Worm (Caenorhabditis elegans) whole organism, late embryonic: ENCODE results near the gene H12I19.115.

Source experiments
- C38D4.7 ChIP-seq: fragments of 200-800 bp; sonication (Bioruptor generic); optimal IDR thresholded peaks from 2 replicates; lab custom pipeline; 2018; ENCODE audit warnings: mild to moderate bottlenecking, missing genetic modification characterization, moderate library complexity, missing compliant biosample characterization
- F13H6.1 ChIP-seq: sonication (generic microtip); optimal IDR thresholded peaks from 2 replicates; lab custom pipeline; 2016; ENCODE audit warnings: missing genetic modification characterization, missing compliant biosample characterization
- K09A11.1 ChIP-seq: sonication (generic microtip); optimal IDR thresholded peaks from 2 replicates; lab custom pipeline; 2017; ENCODE audit warnings: antibody characterized with exemption, mild to moderate bottlenecking, missing genetic modification characterization, missing compliant biosample characterization; ENCODE audit not compliant: insufficient read depth
- ceh-31 ChIP-seq: sonication (generic microtip); optimal IDR thresholded peaks from 2 replicates; lab custom pipeline; 2016; ENCODE audit warnings: missing genetic modification characterization, missing compliant biosample characterization
- ceh-34 ChIP-seq: sonication (generic microtip); optimal IDR thresholded peaks from 2 replicates; lab custom pipeline; 2016; ENCODE audit warnings: mild to moderate bottlenecking, missing genetic modification characterization, missing compliant biosample characterization
- ceh-45 ChIP-seq: fragments of 200-800 bp; sonication (Bioruptor generic); IDR thresholded peaks from 2 replicates; pipeline ENCODE4 v1.3.6; 2022; ENCODE audit warnings: missing genetic modification reagents, missing genetic modification characterization, missing compliant biosample characterization
- ets-4 ChIP-seq: sonication (generic microtip); optimal IDR thresholded peaks from 2 replicates; lab custom pipeline; 2016; ENCODE audit warnings: missing genetic modification characterization, missing compliant biosample characterization
- eyg-1 ChIP-seq: sonication (generic microtip); optimal IDR thresholded peaks from 2 replicates; lab custom pipeline; 2016; ENCODE audit warnings: missing genotype, missing genetic modification characterization, missing compliant biosample characterization
- lin-11 ChIP-seq: fragments of 200-800 bp; sonication (Bioruptor generic); optimal IDR thresholded peaks from 2 replicates; lab custom pipeline; 2018; ENCODE audit warnings: mild to moderate bottlenecking, missing genetic modification characterization, missing compliant biosample characterization
- odd-2 ChIP-seq: sonication (generic microtip); optimal IDR thresholded peaks from 2 replicates; lab custom pipeline; 2017; ENCODE audit warnings: antibody characterized with exemption, mild to moderate bottlenecking, missing genetic modification characterization, missing compliant biosample characterization
- pha-2 ChIP-seq: sonication (generic microtip); optimal IDR thresholded peaks from 2 replicates; lab custom pipeline; 2017; ENCODE audit warnings: mild to moderate bottlenecking, missing genetic modification characterization, missing compliant biosample characterization
- rnt-1 ChIP-seq: sonication (generic microtip); optimal IDR thresholded peaks from 2 replicates; lab custom pipeline; 2016; ENCODE audit warnings: missing genetic modification characterization, missing compliant biosample characterization
- tbx-2 ChIP-seq: sonication (generic microtip); optimal IDR thresholded peaks from 2 replicates; lab custom pipeline; 2016; ENCODE audit warnings: missing genetic modification characterization, missing compliant biosample characterization
- unc-86 ChIP-seq: sonication (generic microtip); optimal IDR thresholded peaks from 2 replicates; lab custom pipeline; 2016; ENCODE audit warnings: missing genetic modification characterization, missing compliant biosample characterization

DNA sequence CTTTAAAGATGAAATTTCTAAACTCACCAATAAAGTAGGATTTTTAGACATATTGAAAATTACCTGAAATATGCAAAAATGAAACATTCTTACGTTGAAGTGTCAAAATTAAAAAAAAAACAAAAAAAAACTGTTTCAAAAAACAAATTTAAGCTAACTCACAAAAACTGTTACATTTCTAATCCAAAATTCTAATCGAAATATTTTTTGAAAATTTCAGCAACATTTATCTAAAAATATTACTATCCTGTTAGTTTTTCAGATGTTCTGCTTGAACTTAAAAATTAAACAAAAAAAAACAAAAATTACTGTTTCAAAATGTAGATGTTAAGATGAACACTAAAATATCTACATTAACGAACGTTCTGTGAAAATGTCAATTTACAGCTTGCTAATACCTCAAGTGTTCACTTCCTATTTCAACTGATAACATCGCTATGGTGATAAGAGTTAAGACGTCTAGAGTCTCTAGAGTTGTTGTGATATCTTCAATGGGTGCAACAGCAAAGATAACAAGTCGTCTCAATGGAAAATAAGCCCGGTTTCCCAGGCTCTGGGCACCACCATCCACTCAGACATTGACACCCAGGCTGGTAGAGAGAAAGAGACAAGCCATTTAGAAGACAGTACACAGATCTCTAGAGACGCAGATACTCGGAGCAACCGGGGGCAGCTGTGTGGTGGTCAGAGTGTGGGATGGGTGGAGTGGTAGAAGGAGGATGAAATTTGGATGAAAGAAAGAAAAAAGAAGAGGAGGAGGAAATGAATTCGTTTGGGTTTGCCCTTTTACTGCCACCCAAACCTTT, at the start of gene H12I19.115:
- TF ChIP-seq F13H6.1 (tag; lab: Kevin White, UChicago) (no peak), K09A11.1 (tag; lab: Kevin White, UChicago) (no peak), pha-2 (tag; lab: Kevin White, UChicago) (no peak), ceh-45 (no peak), ceh-31 (tag; lab: Kevin White, UChicago) (peak; percentile 23), C38D4.7 (GFP tag; lab: Kevin White, UChicago) (no peak), ets-4 (no peak), lin-11 (no peak), rnt-1 (tag; lab: Kevin White, UChicago) (peak; percentile 31), unc-86 (tag; lab: Kevin White, UChicago) (no peak), odd-2 (tag; lab: Kevin White, UChicago) (no peak), tbx-2 (peak; percentile 39), ceh-34 (tag; lab: Kevin White, UChicago) (no peak), eyg-1 (no peak)
